Worm (Caenorhabditis elegans) whole organism, young adult: ENCODE results near the gene F44A2.5.

Experiments
- B0019.2 ChIP-seq: fragments of 200-800 bp; sonication (Bioruptor generic); conservative IDR thresholded peaks from 2 replicates; pipeline ENCODE4 v1.3.6; 2022; ENCODE audit warnings: missing genetic modification reagents, missing genetic modification characterization, missing compliant biosample characterization
- B0035.1 ChIP-seq: sonication (generic microtip); optimal IDR thresholded peaks from 2 replicates; lab custom pipeline; 2016; ENCODE audit warnings: missing genetic modification characterization, mild to moderate bottlenecking, missing compliant biosample characterization, missing genotype, missing genetic modification reagents
- C17E4.6 ChIP-seq: fragments of 200-800 bp; sonication (Bioruptor generic); IDR thresholded peaks from 2 replicates; pipeline ENCODE4 v1.3.6; 2022; ENCODE audit warnings: missing genetic modification reagents, missing genetic modification characterization, missing compliant biosample characterization
- F10E7.11 ChIP-seq: sonication (generic microtip); optimal IDR thresholded peaks from 2 replicates; lab custom pipeline; 2017; ENCODE audit warnings: mild to moderate bottlenecking, missing genetic modification characterization, moderate library complexity, missing compliant biosample characterization
- F37B4.10 ChIP-seq: fragments of 200-800 bp; sonication (Bioruptor generic); IDR thresholded peaks from 2 replicates; pipeline ENCODE4 v1.3.6; 2022; ENCODE audit warnings: missing genetic modification characterization, missing compliant biosample characterization
- K12H6.12 ChIP-seq: fragments of 200-800 bp; sonication (Bioruptor generic); optimal IDR thresholded peaks from 2 replicates; lab custom pipeline; 2018; ENCODE audit warnings: mild to moderate bottlenecking, missing genetic modification characterization, missing compliant biosample characterization
- Y67H2A.10 ChIP-seq: fragments of 200-800 bp; sonication (Bioruptor generic); conservative IDR thresholded peaks from 2 replicates; pipeline ENCODE4 v1.3.6; 2022; ENCODE audit warnings: missing genetic modification reagents, missing genetic modification characterization, missing compliant biosample characterization
- Y79H2A.3 ChIP-seq: fragments of 200-800 bp; sonication (Bioruptor generic); conservative IDR thresholded peaks from 2 replicates; pipeline ENCODE4 v1.3.6; 2022; ENCODE audit warnings: missing genetic modification reagents, missing genetic modification characterization, missing compliant biosample characterization
- Y95B8A.8 ChIP-seq: fragments of 200-800 bp; sonication (Bioruptor generic); IDR thresholded peaks from 2 replicates; pipeline ENCODE4 v1.3.6; 2022; ENCODE audit warnings: missing genetic modification reagents, missing genetic modification characterization, missing compliant biosample characterization
- aptf-2 ChIP-seq: fragments of 200-800 bp; sonication (Bioruptor generic); conservative IDR thresholded peaks from 2 replicates; pipeline ENCODE4 v1.3.6; 2022; ENCODE audit warnings: missing genetic modification reagents, missing genetic modification characterization, missing compliant biosample characterization
- athp-1 ChIP-seq: sonication (generic microtip); optimal IDR thresholded peaks from 2 replicates; lab custom pipeline; 2017; ENCODE audit warnings: mild to moderate bottlenecking, missing genetic modification characterization, missing compliant biosample characterization
- attf-3 ChIP-seq: fragments of 200-800 bp; sonication (Bioruptor generic); conservative IDR thresholded peaks from 2 replicates; pipeline ENCODE4 v1.3.6; 2022; ENCODE audit warnings: missing genetic modification reagents, missing genetic modification characterization, missing compliant biosample characterization
- attf-5 ChIP-seq: fragments of 200-800 bp; sonication (Bioruptor generic); optimal IDR thresholded peaks from 2 replicates; lab custom pipeline; 2018; ENCODE audit warnings: mild to moderate bottlenecking, missing genetic modification characterization, missing compliant biosample characterization
- ceh-58 ChIP-seq: fragments of 200-800 bp; sonication (Bioruptor generic); IDR thresholded peaks from 2 replicates; pipeline ENCODE4 v1.3.6; 2022; ENCODE audit warnings: missing genetic modification characterization, missing compliant biosample characterization
- ceh-79 ChIP-seq: sonication (generic microtip); optimal IDR thresholded peaks from 2 replicates; lab custom pipeline; 2017; ENCODE audit warnings: mild to moderate bottlenecking, missing genetic modification characterization, missing compliant biosample characterization
- chd-7 ChIP-seq: sonication (generic microtip); optimal IDR thresholded peaks from 2 replicates; lab custom pipeline; 2016; ENCODE audit warnings: mild to moderate bottlenecking, missing genetic modification characterization, moderate library complexity, missing compliant biosample characterization
- dpff-1 ChIP-seq: sonication (generic microtip); optimal IDR thresholded peaks from 2 replicates; lab custom pipeline; 2017; ENCODE audit warnings: mild to moderate bottlenecking, missing genetic modification characterization, missing compliant biosample characterization
- ets-4 ChIP-seq: fragments of 200-800 bp; sonication (Bioruptor generic); optimal IDR thresholded peaks from 2 replicates; lab custom pipeline; 2018; ENCODE audit warnings: mild to moderate bottlenecking, missing genetic modification characterization, missing compliant biosample characterization
- fkh-3 ChIP-seq: sonication (generic microtip); optimal IDR thresholded peaks from 2 replicates; lab custom pipeline; 2016; ENCODE audit warnings: mild to moderate bottlenecking, missing genetic modification characterization, missing compliant biosample characterization
- gei-17 ChIP-seq: fragments of 200-800 bp; sonication (Bioruptor generic); optimal IDR thresholded peaks from 2 replicates; lab custom pipeline; 2018; ENCODE audit warnings: mild to moderate bottlenecking, missing genetic modification characterization, missing compliant biosample characterization
- him-1 ChIP-seq: sonication (generic microtip); optimal IDR thresholded peaks from 2 replicates; lab custom pipeline; 2016; ENCODE audit warnings: missing genotype, missing genetic modification reagents, missing genetic modification characterization, missing compliant biosample characterization
- hmg-1.2 ChIP-seq: fragments of 200-800 bp; sonication (Bioruptor generic); IDR thresholded peaks from 2 replicates; pipeline ENCODE4 v1.3.6; 2022; ENCODE audit warnings: missing genetic modification reagents, missing genetic modification characterization, missing compliant biosample characterization
- hmg-20 ChIP-seq: fragments of 200-800 bp; sonication (Bioruptor generic); IDR thresholded peaks from 2 replicates; pipeline ENCODE4 v1.3.6; 2022; ENCODE audit warnings: missing genetic modification reagents, missing genetic modification characterization, missing compliant biosample characterization
- hrde-1 ChIP-seq: sonication (generic microtip); optimal IDR thresholded peaks from 2 replicates; lab custom pipeline; 2016; ENCODE audit warnings: missing genetic modification characterization, mild to moderate bottlenecking, missing compliant biosample characterization, moderate library complexity, missing genotype, missing genetic modification reagents, borderline replicate concordance
- let-526 ChIP-seq: fragments of 200-800 bp; sonication (Bioruptor generic); IDR thresholded peaks from 2 replicates; pipeline ENCODE4 v1.3.6; 2022; ENCODE audit warnings: missing genetic modification reagents, missing genetic modification characterization, missing compliant biosample characterization
- lin-26 ChIP-seq: fragments of 200-800 bp; sonication (Bioruptor generic); IDR thresholded peaks from 2 replicates; pipeline ENCODE4 v1.3.6; 2022; ENCODE audit warnings: missing genetic modification reagents, missing genetic modification characterization, missing compliant biosample characterization
- lin-54 ChIP-seq: fragments of 200-800 bp; sonication (Bioruptor generic); optimal IDR thresholded peaks from 2 replicates; lab custom pipeline; 2018; ENCODE audit warnings: mild to moderate bottlenecking, missing genetic modification characterization, missing compliant biosample characterization
- lir-1 ChIP-seq: fragments of 200-800 bp; sonication (Bioruptor generic); conservative IDR thresholded peaks from 2 replicates; pipeline ENCODE4 v1.3.6; 2022; ENCODE audit warnings: missing genetic modification reagents, missing genetic modification characterization, missing compliant biosample characterization
- madf-10 ChIP-seq: sonication (generic microtip); optimal IDR thresholded peaks from 2 replicates; lab custom pipeline; 2016; ENCODE audit warnings: mild to moderate bottlenecking, missing genetic modification characterization, missing compliant biosample characterization
- madf-3 ChIP-seq: fragments of 200-800 bp; sonication (Bioruptor generic); IDR thresholded peaks from 2 replicates; pipeline ENCODE4 v1.3.6; 2022; ENCODE audit warnings: missing genetic modification reagents, missing genetic modification characterization, missing compliant biosample characterization
- madf-6 ChIP-seq: fragments of 200-800 bp; sonication (Bioruptor generic); IDR thresholded peaks from 2 replicates; pipeline ENCODE4 v1.3.6; 2022; ENCODE audit warnings: missing genetic modification reagents, missing genetic modification characterization, missing compliant biosample characterization
- madf-8 ChIP-seq: fragments of 200-800 bp; sonication (Bioruptor generic); conservative IDR thresholded peaks from 2 replicates; pipeline ENCODE4 v1.3.6; 2022; ENCODE audit warnings: missing genetic modification reagents, missing genetic modification characterization, missing compliant biosample characterization
- mes-4 ChIP-seq: sonication (generic microtip); optimal IDR thresholded peaks from 2 replicates; lab custom pipeline; 2016; ENCODE audit warnings: missing genotype, missing genetic modification characterization, missing compliant biosample characterization
- nfya-1 ChIP-seq: sonication (generic microtip); optimal IDR thresholded peaks from 2 replicates; lab custom pipeline; 2017; ENCODE audit warnings: antibody characterized with exemption, missing compliant biosample characterization, missing genetic modification characterization, borderline replicate concordance; ENCODE audit not compliant: insufficient read depth
- nfya-2 ChIP-seq: fragments of 200-800 bp; sonication (Bioruptor generic); IDR thresholded peaks from 2 replicates; pipeline ENCODE4 v1.3.6; 2022; ENCODE audit warnings: missing genetic modification reagents, missing genetic modification characterization, missing compliant biosample characterization
- pha-4 ChIP-seq: fragments of 150-350 bp; sonication (generic microtip); optimal IDR thresholded peaks from 2 replicates; lab custom pipeline; 2014; ENCODE audit warnings: missing biosample characterization, missing genetic modification reagents, missing genetic modification characterization
- repo-1 ChIP-seq: sonication (generic microtip); optimal IDR thresholded peaks from 2 replicates; lab custom pipeline; 2017; ENCODE audit warnings: mild to moderate bottlenecking, missing genetic modification characterization, missing compliant biosample characterization
- snpc-1.3 ChIP-seq: sonication (generic microtip); optimal IDR thresholded peaks from 2 replicates; lab custom pipeline; 2017; ENCODE audit warnings: missing genetic modification characterization, mild to moderate bottlenecking, missing compliant biosample characterization, antibody characterized with exemption, moderate library complexity, missing genotype, missing genetic modification reagents; ENCODE audit not compliant: insufficient read depth
- snpc-3.4 ChIP-seq: sonication (generic microtip); optimal IDR thresholded peaks from 2 replicates; lab custom pipeline; 2017; ENCODE audit warnings: missing genetic modification characterization, mild to moderate bottlenecking, missing compliant biosample characterization, antibody characterized with exemption, moderate library complexity, missing genotype, missing genetic modification reagents
- tbp1 ChIP-seq: fragments of 200-800 bp; sonication (Bioruptor generic); optimal IDR thresholded peaks from 2 replicates; lab custom pipeline; 2018; ENCODE audit warnings: mild to moderate bottlenecking, missing genetic modification characterization, missing compliant biosample characterization
- tlf-1 ChIP-seq: fragments of 200-800 bp; sonication (Bioruptor generic); optimal IDR thresholded peaks from 2 replicates; lab custom pipeline; 2018; ENCODE audit warnings: mild to moderate bottlenecking, missing genetic modification characterization, missing compliant biosample characterization
- unc-130 ChIP-seq: sonication (generic microtip); optimal IDR thresholded peaks from 2 replicates; lab custom pipeline; 2016; ENCODE audit warnings: missing genetic modification reagents, missing genetic modification characterization, missing compliant biosample characterization
- unc-62 ChIP-seq: fragments of 150-350 bp; optimal IDR thresholded peaks from 2 replicates; lab custom pipeline; 2014; ENCODE audit warnings: missing biosample characterization, missing genetic modification reagents, missing genetic modification characterization
- zim-3 ChIP-seq: sonication (generic microtip); optimal IDR thresholded peaks from 2 replicates; lab custom pipeline; 2017; ENCODE audit warnings: mild to moderate bottlenecking, missing genetic modification characterization, moderate library complexity, missing compliant biosample characterization
- ztf-22 ChIP-seq: fragments of 200-800 bp; sonication (Bioruptor generic); optimal IDR thresholded peaks from 2 replicates; lab custom pipeline; 2018; ENCODE audit warnings: mild to moderate bottlenecking, missing genetic modification characterization, moderate library complexity, missing compliant biosample characterization

The F44A2.5 gene

ce11 chrV:9343629-9344624, 46.5 kb downstream of the F44A2.5 start, which contains the start of gene tos-1 (continued):
- TF ChIP-seq madf-10, result peak; percentile 96
- no peak for TF ChIP-seq mes-4
- TF ChIP-seq athp-1 (tag; lab: Kevin White, UChicago), result peak; percentile 98
- TF ChIP-seq attf-5 (GFP tag; lab: Kevin White, UChicago), result peak; percentile 95
- peak; percentile 56 for TF ChIP-seq F10E7.11 (tag; lab: Kevin White, UChicago)
- TF ChIP-seq snpc-3.4, result peak; percentile 48
- TF ChIP-seq K12H6.12 (tag; lab: Kevin White, UChicago), result peak; percentile 99
- TF ChIP-seq hmg-1.2 (GFP tag; lab: Robert Waterston, UW), result peak; percentile 82
- TF ChIP-seq tbp1, result peak; percentile 84
- 0 out of 2 replicates have a peak, but pooled peaks have one; percentile 45 for TF ChIP-seq ceh-58
- peak; percentile 96 for TF ChIP-seq tlf-1 (GFP tag; lab: Kevin White, UChicago)
- TF ChIP-seq zim-3 (tag; lab: Kevin White, UChicago), result peak; percentile 85
- no peak for TF ChIP-seq fkh-3 (tag; lab: Kevin White, UChicago)
- TF ChIP-seq lin-26 (GFP tag; lab: Robert Waterston, UW), result peak; percentile 74; the same call in 1 of the 2 replicates
- TF ChIP-seq nfya-1 (tag; lab: Kevin White, UChicago), result no peak
- no peak for TF ChIP-seq snpc-1.3 (tag; lab: Kevin White, UChicago)
- TF ChIP-seq gei-17 (GFP tag; lab: Kevin White, UChicago), result peak; percentile 89
- TF ChIP-seq madf-6, result peak; percentile 46; the same call in 1 of the 2 replicates
- peak; percentile 94 for TF ChIP-seq lir-1 (GFP tag; lab: Robert Waterston, UW)
- TF ChIP-seq B0035.1, result peak; percentile 91
- peak; percentile 96 for TF ChIP-seq Y95B8A.8 (GFP tag; lab: Robert Waterston, UW)
- TF ChIP-seq ztf-22 (GFP tag; lab: Kevin White, UChicago), result peak; percentile 93
- TF ChIP-seq B0019.2, result peak; percentile 60; the same call in 1 of the 2 replicates
- TF ChIP-seq lin-54, result peak; percentile 92
- peak; percentile 53 for TF ChIP-seq ceh-79 (tag; lab: Kevin White, UChicago)
- peak; percentile 29 for TF ChIP-seq ets-4 (GFP tag; lab: Kevin White, UChicago)
- no peak for TF ChIP-seq nfya-2 (GFP tag; lab: Robert Waterston, UW)
- 0 out of 2 replicates have a peak, but pooled peaks have one; percentile 63 for TF ChIP-seq F37B4.10 (GFP tag; lab: Robert Waterston, UW)
- TF ChIP-seq unc-62 (GFP tag; lab: Kevin White, UChicago), result peak; percentile 59
- TF ChIP-seq madf-3 (GFP tag; lab: Robert Waterston, UW), result peak; percentile 100
- 0 out of 2 replicates have a peak, but pooled peaks have one; percentile 42 for TF ChIP-seq aptf-2
- peak; percentile 87 for TF ChIP-seq attf-3
- TF ChIP-seq Y67H2A.10 (GFP tag; lab: Robert Waterston, UW), result peak; percentile 98
- no peak for TF ChIP-seq hmg-20 (GFP tag; lab: Robert Waterston, UW)
- 0 out of 2 replicates have a peak, but pooled peaks have one; percentile 14 for TF ChIP-seq madf-8
- TF ChIP-seq unc-130 (GFP tag; lab: Kevin White, UChicago), result peak; percentile 21
- TF ChIP-seq let-526 (GFP tag; lab: Robert Waterston, UW), result peak; percentile 91
- TF ChIP-seq chd-7 (tag; lab: Kevin White, UChicago), result peak; percentile 98
- TF ChIP-seq dpff-1, result peak; percentile 71
- peak; percentile 83 for TF ChIP-seq pha-4 (tag; lab: Kevin White, UChicago)
- TF ChIP-seq C17E4.6, result peak; percentile 86
- TF ChIP-seq repo-1 (tag; lab: Kevin White, UChicago), result peak; percentile 96
- no peak for TF ChIP-seq hrde-1
- TF ChIP-seq Y79H2A.3 (GFP tag; lab: Robert Waterston, UW), result peak; percentile 74; the same call in 1 of the 2 replicates
- TF ChIP-seq him-1 (tag; lab: Kevin White, UChicago), result no peak
